Worm (Caenorhabditis elegans): ENCODE measurements around the gene srh-34.

- no peak for TF ChIP-seq nhr-77 (tag; optimal IDR thresholded peaks at IDR 0.05)
- TF ChIP-seq fos-1 (tag; optimal IDR thresholded peaks at IDR 0.05): no peak
- TF ChIP-seq irx-1 (tag; optimal IDR thresholded peaks at IDR 0.05): no peak
- no peak for TF ChIP-seq mep-1 (tag; optimal IDR thresholded peaks at IDR 0.05)
Measured at ce11 chrV:489320-489719, 42.8 kb upstream of the srh-34 start, which contains the start of gene nhr-106.
